Fruit fly (Drosophila melanogaster) whole organism, embryonic: ENCODE results near the gene CG13404.

Experiments used
- Atf-2 ChIP-seq: fragments of 200-800 bp; sonication (Bioruptor generic); optimal IDR thresholded peaks from 2 replicates; lab custom pipeline; 2016; ENCODE audit warnings: missing biosample characterization, missing genetic modification characterization
- Blimp-1 ChIP-seq: fragments of 200-800 bp; sonication (Bioruptor generic); optimal IDR thresholded peaks from 3 replicates; lab custom pipeline; 2018; ENCODE audit warnings: missing biosample characterization, missing genetic modification characterization, mild to moderate bottlenecking, moderate library complexity, missing genetic modification reagents
- CG10209 ChIP-seq: fragments of 200-800 bp; sonication (Bioruptor generic); optimal IDR thresholded peaks from 3 replicates; lab custom pipeline; 2017; ENCODE audit warnings: missing biosample characterization, mild to moderate bottlenecking, missing genetic modification characterization, missing genetic modification reagents
- CG10979 ChIP-seq: fragments of 200-800 bp; sonication (Bioruptor generic); optimal IDR thresholded peaks from 2 replicates; lab custom pipeline; 2018; ENCODE audit warnings: missing biosample characterization, mild to moderate bottlenecking, missing genetic modification characterization, moderate library complexity
- CG11093 ChIP-seq: fragments of 200-800 bp; sonication (Bioruptor generic); IDR thresholded peaks from 3 replicates; pipeline ENCODE4 v1.3.6; 2022; ENCODE audit warnings: missing biosample characterization, missing genetic modification characterization
- CG12236 ChIP-seq: fragments of 200-800 bp; sonication (Bioruptor generic); optimal IDR thresholded peaks from 2 replicates; lab custom pipeline; 2016; ENCODE audit warnings: missing biosample characterization, missing genetic modification characterization
- CG14014 ChIP-seq: fragments of 200-800 bp; sonication (Bioruptor generic); IDR thresholded peaks from 2 replicates; pipeline ENCODE4 v1.3.6; 2022; ENCODE audit warnings: missing biosample characterization, missing genetic modification characterization
- CG14667 ChIP-seq: fragments of 200-800 bp; sonication (Bioruptor generic); IDR thresholded peaks from 2 replicates; pipeline ENCODE4 v1.3.6; 2022; ENCODE audit warnings: missing biosample characterization, missing genetic modification characterization
- CG15269 ChIP-seq: fragments of 200-800 bp; sonication (Bioruptor generic); optimal IDR thresholded peaks from 2 replicates; lab custom pipeline; 2018; ENCODE audit warnings: missing biosample characterization, mild to moderate bottlenecking, missing genetic modification characterization, moderate library complexity
- CG15514 ChIP-seq: fragments of 200-800 bp; sonication (Bioruptor generic); optimal IDR thresholded peaks from 3 replicates; lab custom pipeline; 2017; ENCODE audit warnings: missing biosample characterization, missing genetic modification characterization, mild to moderate bottlenecking, moderate library complexity, missing genetic modification reagents
- CG15601 ChIP-seq: fragments of 200-800 bp; sonication (Bioruptor generic); optimal IDR thresholded peaks from 3 replicates; lab custom pipeline; 2019; ENCODE audit warnings: missing biosample characterization, mild to moderate bottlenecking, missing genetic modification characterization, moderate library complexity
- CG1647 ChIP-seq: fragments of 200-800 bp; sonication (Bioruptor generic); optimal IDR thresholded peaks from 3 replicates; lab custom pipeline; 2016; ENCODE audit warnings: missing biosample characterization, missing genetic modification characterization
- CG16863 ChIP-seq: fragments of 200-800 bp; sonication (Bioruptor generic); optimal IDR thresholded peaks from 3 replicates; lab custom pipeline; 2016; ENCODE audit warnings: missing biosample characterization, missing genetic modification characterization
- CG17359 ChIP-seq: fragments of 200-800 bp; sonication (Bioruptor generic); optimal IDR thresholded peaks from 3 replicates; lab custom pipeline; 2018; ENCODE audit warnings: missing biosample characterization, mild to moderate bottlenecking, missing genetic modification characterization, moderate library complexity
- CG17912 ChIP-seq: fragments of 200-800 bp; sonication (Bioruptor generic); optimal IDR thresholded peaks from 2 replicates; lab custom pipeline; 2018; ENCODE audit warnings: missing biosample characterization, mild to moderate bottlenecking, missing genetic modification characterization
- CG2875 ChIP-seq: fragments of 200-800 bp; sonication (Bioruptor generic); optimal IDR thresholded peaks from 2 replicates; lab custom pipeline; 2017; ENCODE audit warnings: missing biosample characterization, mild to moderate bottlenecking, missing genetic modification characterization, missing genetic modification reagents
- CG3065 ChIP-seq: fragments of 200-800 bp; sonication (Bioruptor generic); optimal IDR thresholded peaks from 2 replicates; lab custom pipeline; 2016; ENCODE audit warnings: missing biosample characterization, missing genetic modification characterization
- CG4360 ChIP-seq: fragments of 200-800 bp; sonication (Bioruptor generic); IDR thresholded peaks from 2 replicates; pipeline ENCODE4 v1.3.6; 2022; ENCODE audit warnings: missing biosample characterization, missing genetic modification characterization
- CG6254 ChIP-seq: fragments of 200-800 bp; sonication (Bioruptor generic); optimal IDR thresholded peaks from 3 replicates; lab custom pipeline; 2017; ENCODE audit warnings: mild to moderate bottlenecking, missing biosample characterization, missing genetic modification reagents, missing genetic modification characterization
- CG6689 ChIP-seq: fragments of 200-800 bp; sonication (Bioruptor generic); IDR thresholded peaks from 2 replicates; pipeline ENCODE4 v1.3.6; 2022; ENCODE audit warnings: missing biosample characterization, missing genetic modification characterization
- CG6765 ChIP-seq: fragments of 200-800 bp; sonication (Bioruptor generic); optimal IDR thresholded peaks from 3 replicates; lab custom pipeline; 2017; ENCODE audit warnings: missing biosample characterization, mild to moderate bottlenecking, missing genetic modification characterization
- CG7987 ChIP-seq: fragments of 200-800 bp; sonication (Bioruptor generic); optimal IDR thresholded peaks from 2 replicates; lab custom pipeline; 2018; ENCODE audit warnings: missing biosample characterization, mild to moderate bottlenecking, missing genetic modification characterization, moderate library complexity
- CG8290 ChIP-seq, 3 experiments: fragments of 200-800 bp; sonication (Bioruptor generic); optimal IDR thresholded peaks; 2 replicates each; lab custom pipeline; 2016 to 2019; ENCODE audit warnings: missing biosample characterization in 3 of 3, missing genetic modification characterization in 3 of 3, mild to moderate bottlenecking in 2 of 3, moderate library complexity in 1 of 3
- CG8924 ChIP-seq: fragments of 200-800 bp; optimal IDR thresholded peaks from 3 replicates; lab custom pipeline; 2019; ENCODE audit warnings: missing biosample characterization, mild to moderate bottlenecking, missing genetic modification characterization, moderate library complexity
- CG9215 ChIP-seq: fragments of 200-800 bp; sonication (Bioruptor generic); IDR thresholded peaks from 2 replicates; pipeline ENCODE4 v1.3.6; 2022; ENCODE audit warnings: missing biosample characterization, missing genetic modification characterization
- CG9437 ChIP-seq: fragments of 200-800 bp; sonication (Bioruptor generic); optimal IDR thresholded peaks from 2 replicates; lab custom pipeline; 2018; ENCODE audit warnings: missing biosample characterization, mild to moderate bottlenecking, missing genetic modification characterization
- CkIIα-i1 ChIP-seq: fragments of 200-800 bp; sonication (Bioruptor generic); IDR thresholded peaks from 2 replicates; pipeline ENCODE4 v1.3.6; 2022; ENCODE audit warnings: missing biosample characterization, missing genetic modification characterization
- CrebB ChIP-seq: fragments of 200-800 bp; sonication (Bioruptor generic); optimal IDR thresholded peaks from 3 replicates; lab custom pipeline; 2018; ENCODE audit warnings: missing biosample characterization, mild to moderate bottlenecking, missing genetic modification characterization
- Dip3 ChIP-seq: fragments of 200-800 bp; sonication (Bioruptor generic); optimal IDR thresholded peaks from 3 replicates; lab custom pipeline; 2016; ENCODE audit warnings: missing biosample characterization, missing genetic modification characterization
- Ets97D ChIP-seq: fragments of 200-800 bp; sonication (Bioruptor generic); optimal IDR thresholded peaks from 3 replicates; lab custom pipeline; 2016; ENCODE audit warnings: missing biosample characterization, missing genetic modification characterization
- GATAe ChIP-seq: fragments of 200-800 bp; sonication (Bioruptor generic); conservative IDR thresholded peaks from 2 replicates; pipeline ENCODE4 v1.3.6; 2022; ENCODE audit warnings: missing biosample characterization, missing genetic modification characterization
- MBD-R2 ChIP-seq: fragments of 200-800 bp; sonication (Bioruptor generic); IDR thresholded peaks from 2 replicates; pipeline ENCODE4 v1.3.6; 2022; ENCODE audit warnings: missing biosample characterization, missing genetic modification characterization
- Mrtf ChIP-seq: fragments of 200-800 bp; sonication (Bioruptor generic); IDR thresholded peaks from 3 replicates; pipeline ENCODE4 v1.3.6; 2022; ENCODE audit warnings: missing biosample characterization, missing genetic modification characterization
- Myb ChIP-seq: fragments of 200-800 bp; sonication (Bioruptor generic); optimal IDR thresholded peaks from 2 replicates; lab custom pipeline; 2016; ENCODE audit warnings: missing biosample characterization, missing genetic modification characterization
- Spps ChIP-seq: fragments of 200-800 bp; sonication (Bioruptor generic); optimal IDR thresholded peaks from 2 replicates; lab custom pipeline; 2018; ENCODE audit warnings: missing biosample characterization, mild to moderate bottlenecking, missing genetic modification characterization
- Stat92E ChIP-seq, 3 experiments: fragments of >200 bp in 2 of 3; fragments of 200-800 bp in 1 of 3; sonication (Bioruptor generic) in 1 of 3; optimal IDR thresholded peaks; 2 replicates each; lab custom pipeline; 2017 to 2019; ENCODE audit warnings: missing biosample characterization in 3 of 3, missing genetic modification characterization in 3 of 3, mild to moderate bottlenecking in 1 of 3, moderate library complexity in 1 of 3
- ara ChIP-seq: fragments of 200-800 bp; sonication (Bioruptor generic); IDR thresholded peaks from 2 replicates; pipeline ENCODE4 v1.3.6; 2022; ENCODE audit warnings: missing biosample characterization, missing genetic modification characterization
- bcd ChIP-seq: fragments of 200-800 bp; sonication (Bioruptor generic); optimal IDR thresholded peaks from 2 replicates; lab custom pipeline; 2017; ENCODE audit warnings: missing biosample characterization, mild to moderate bottlenecking, missing genetic modification characterization
- disco-r ChIP-seq: fragments of 200-800 bp; sonication (Bioruptor generic); optimal IDR thresholded peaks from 2 replicates; lab custom pipeline; 2016; ENCODE audit warnings: missing biosample characterization, missing genetic modification characterization
- ems ChIP-seq: fragments of 200-800 bp; sonication (Bioruptor generic); optimal IDR thresholded peaks from 3 replicates; lab custom pipeline; 2016; ENCODE audit warnings: missing biosample characterization, missing genetic modification characterization
- gce ChIP-seq: fragments of 200-800 bp; sonication (Bioruptor generic); IDR thresholded peaks from 3 replicates; pipeline ENCODE4 v1.3.6; 2022; ENCODE audit warnings: missing biosample characterization, missing genetic modification characterization
- gsb-n ChIP-seq: fragments of 200-800 bp; sonication (Bioruptor generic); optimal IDR thresholded peaks from 3 replicates; lab custom pipeline; 2018; ENCODE audit warnings: missing biosample characterization, mild to moderate bottlenecking, missing genetic modification characterization
- insv ChIP-seq, 2 experiments: fragments of 200-800 bp; sonication (Bioruptor generic); optimal IDR thresholded peaks; 3 replicates each; lab custom pipeline; 2016 to 2018; ENCODE audit warnings: missing biosample characterization in 2 of 2, missing genetic modification characterization in 2 of 2
- maf-S ChIP-seq: fragments of 200-800 bp; sonication (Bioruptor generic); optimal IDR thresholded peaks from 2 replicates; lab custom pipeline; 2016; ENCODE audit warnings: missing biosample characterization, missing genetic modification characterization
- nom ChIP-seq: fragments of 200-800 bp; sonication (Bioruptor generic); optimal IDR thresholded peaks from 2 replicates; lab custom pipeline; 2017; ENCODE audit warnings: missing biosample characterization, missing genetic modification characterization, mild to moderate bottlenecking, moderate library complexity, missing genetic modification reagents
- p53 ChIP-seq: fragments of 200-800 bp; sonication (Bioruptor generic); optimal IDR thresholded peaks from 2 replicates; lab custom pipeline; 2016; ENCODE audit warnings: missing biosample characterization, missing genetic modification characterization
- pan ChIP-seq, 4 experiments: fragments of >200 bp in 3 of 4; fragments of 200-800 bp in 1 of 4; sonication (Bioruptor generic) in 1 of 4; optimal IDR thresholded peaks in 3 of 4; IDR thresholded peaks in 1 of 4; 2 replicates each; pipeline versions ENCODE4 v1.3.6 to Lab custom; 2017 to 2022; ENCODE audit warnings: missing biosample characterization in 2 of 4, missing genetic modification characterization in 2 of 4, mixed read lengths in 1 of 4
- sim ChIP-seq: fragments of 200-800 bp; sonication (Bioruptor generic); IDR thresholded peaks from 2 replicates; pipeline ENCODE4 v1.3.6; 2022; ENCODE audit warnings: missing biosample characterization, missing genetic modification characterization
- zen ChIP-seq: fragments of 200-800 bp; sonication (Bioruptor generic); optimal IDR thresholded peaks from 3 replicates; lab custom pipeline; 2018; ENCODE audit warnings: missing biosample characterization, mild to moderate bottlenecking, missing genetic modification characterization, moderate library complexity

Gene CG13404

DNA sequence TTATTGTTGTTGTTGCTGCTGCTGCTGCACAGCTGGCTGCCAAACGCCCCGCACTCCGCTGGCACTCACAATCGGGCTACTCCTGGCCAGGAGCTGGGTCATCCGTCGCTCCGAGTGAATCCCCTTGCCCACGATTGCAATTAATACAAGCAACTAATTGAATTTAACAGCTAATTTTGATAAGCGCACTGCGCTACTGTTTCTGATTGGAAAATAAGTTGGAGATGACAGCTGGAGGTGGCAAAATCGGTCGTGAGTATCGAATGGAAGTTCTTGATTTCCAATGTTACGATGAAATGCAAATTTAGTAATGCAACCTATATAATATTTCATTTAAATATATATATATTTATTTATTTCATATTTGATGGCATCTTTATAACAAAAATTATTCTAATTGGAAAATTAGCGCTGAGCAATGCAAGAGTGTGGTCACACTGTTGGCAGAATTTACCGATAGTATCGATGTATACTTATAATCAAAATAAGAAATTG lies 32.2 kb downstream of the CG13404 start, which contains the start of gene CG42271 (continued):
- no peak for TF ChIP-seq sim
- no peak for TF ChIP-seq Dip3 (GFP tag; lab: Kevin White, UChicago)
- peak; percentile 58 to 98 for TF ChIP-seq insv (GFP tag; optimal IDR thresholded peaks at IDR 0.05; lab: Kevin White, UChicago)
- no peak for TF ChIP-seq CrebB (tag; lab: Kevin White, UChicago)
- TF ChIP-seq CG17912 (GFP tag; lab: Kevin White, UChicago): no peak
- peak; percentile 18 for TF ChIP-seq CG8290 (GFP tag; optimal IDR thresholded peaks at IDR 0.05; lab: Kevin White, UChicago)
- no peak for TF ChIP-seq CG8290 (tag; optimal IDR thresholded peaks at IDR 0.05; lab: Kevin White, UChicago)
- no peak for TF ChIP-seq CG6765 (GFP tag; lab: Kevin White, UChicago)
- peak; percentile 9 for TF ChIP-seq bcd (GFP tag; lab: Kevin White, UChicago)
- TF ChIP-seq disco-r (GFP tag; lab: Kevin White, UChicago): no peak
- peak; percentile 53 for TF ChIP-seq zen (tag; lab: Kevin White, UChicago)
- no peak for TF ChIP-seq CG15269
- no peak for TF ChIP-seq CG11093
- 0 out of 2 replicates have a peak, but pooled peaks have one; percentile 12 for TF ChIP-seq CG6689
- TF ChIP-seq Blimp-1: no peak
- TF ChIP-seq CG14014 (GFP tag; lab: Robert Waterston, UW): no peak
- no peak for TF ChIP-seq CG2875 (GFP tag; lab: Kevin White, UChicago)
- peak; percentile 33; the same call in 1 of the 2 replicates for TF ChIP-seq ara (GFP tag; lab: Robert Waterston, UW)
- no peak for TF ChIP-seq ems (GFP tag; lab: Kevin White, UChicago)
- no peak for TF ChIP-seq nom (GFP tag; lab: Kevin White, UChicago)
- TF ChIP-seq CG3065: no peak
- no peak for TF ChIP-seq Mrtf (GFP tag; lab: Robert Waterston, UW)
- no peak for TF ChIP-seq Atf-2 (GFP tag; lab: Kevin White, UChicago)
- no peak for TF ChIP-seq Stat92E (GFP tag; optimal IDR thresholded peaks at IDR 0.05; lab: Kevin White, UChicago)
- peak; percentile 13 for TF ChIP-seq Spps (tag; lab: Kevin White, UChicago)
- peak; percentile 41 for TF ChIP-seq CG15601 (tag; lab: Kevin White, UChicago)
- no peak for TF ChIP-seq maf-S (GFP tag; lab: Kevin White, UChicago)
- no peak for TF ChIP-seq CG16863 (GFP tag; lab: Kevin White, UChicago)
- TF ChIP-seq CG15514 (GFP tag; lab: Kevin White, UChicago): peak; percentile 61
- TF ChIP-seq CG9437: peak; percentile 38
- TF ChIP-seq gce (GFP tag; lab: Robert Waterston, UW): no peak
- TF ChIP-seq Myb: peak; percentile 5
- no peak for TF ChIP-seq gsb-n
- no peak for TF ChIP-seq CG6254
- peak; percentile 47 for TF ChIP-seq MBD-R2
- TF ChIP-seq CG4360: peak; percentile 86
- TF ChIP-seq CG17359 (tag; lab: Kevin White, UChicago): peak; percentile 34
- TF ChIP-seq CG12236 (GFP tag; lab: Kevin White, UChicago): no peak
- peak; percentile 5 for TF ChIP-seq CG10979 (tag; lab: Kevin White, UChicago)
- TF ChIP-seq CG7987 (GFP tag; lab: Kevin White, UChicago): no peak
- TF ChIP-seq GATAe (GFP tag; lab: Robert Waterston, UW): no peak
- no peak for TF ChIP-seq p53 (GFP tag; lab: Kevin White, UChicago)
- no peak for TF ChIP-seq pan (optimal IDR thresholded peaks at IDR 0.05; lab: Kevin White, UChicago)
- TF ChIP-seq pan (GFP tag; optimal IDR thresholded peaks at IDR 0.05 in 1 of 2, IDR thresholded peaks at IDR 0.05 in 1 of 2): peak in 1 of 2 experiments; percentile 6
- TF ChIP-seq CG1647: no peak
- peak; percentile 44 for TF ChIP-seq Ets97D (GFP tag; lab: Kevin White, UChicago)
- no peak for TF ChIP-seq CG14667 (GFP tag; lab: Robert Waterston, UW)
- TF ChIP-seq CkIIα-i1 (GFP tag; lab: Robert Waterston, UW): no peak
- TF ChIP-seq CG9215 (GFP tag; lab: Robert Waterston, UW): 0 out of 2 replicates have a peak, but pooled peaks have one; percentile 24
- TF ChIP-seq CG8924: peak; percentile 69
- TF ChIP-seq CG10209 (GFP tag; lab: Kevin White, UChicago): no peak
